Fruit fly (Drosophila melanogaster) whole organism, embryonic: ENCODE data around the gene Hecw.

Experiments
- Atf-2 ChIP-seq: fragments of 200-800 bp; sonication (Bioruptor generic); optimal IDR thresholded peaks from 2 replicates; lab custom pipeline; 2016; ENCODE audit warnings: missing biosample characterization, missing genetic modification characterization
- B-H1 ChIP-seq: fragments of 200-800 bp; sonication (Bioruptor generic); IDR thresholded peaks from 3 replicates; pipeline ENCODE4 v1.3.6; 2022; ENCODE audit warnings: missing biosample characterization, missing genetic modification characterization
- B-H2 ChIP-seq: fragments of 200-800 bp; sonication (Bioruptor generic); optimal IDR thresholded peaks from 2 replicates; lab custom pipeline; 2018; ENCODE audit warnings: missing biosample characterization, mild to moderate bottlenecking, missing genetic modification characterization
- CG12391 ChIP-seq: fragments of 200-800 bp; sonication (Bioruptor generic); optimal IDR thresholded peaks from 3 replicates; lab custom pipeline; 2018; ENCODE audit warnings: missing biosample characterization, mild to moderate bottlenecking, missing genetic modification characterization, moderate library complexity
- CG13624 ChIP-seq: fragments of 200-800 bp; sonication (Bioruptor generic); optimal IDR thresholded peaks from 2 replicates; lab custom pipeline; 2016; ENCODE audit warnings: missing biosample characterization, missing genetic modification characterization
- CG14014 ChIP-seq: fragments of 200-800 bp; sonication (Bioruptor generic); IDR thresholded peaks from 2 replicates; pipeline ENCODE4 v1.3.6; 2022; ENCODE audit warnings: missing biosample characterization, missing genetic modification characterization
- CG15269 ChIP-seq: fragments of 200-800 bp; sonication (Bioruptor generic); optimal IDR thresholded peaks from 2 replicates; lab custom pipeline; 2018; ENCODE audit warnings: missing biosample characterization, mild to moderate bottlenecking, missing genetic modification characterization, moderate library complexity
- CG1647 ChIP-seq: fragments of 200-800 bp; sonication (Bioruptor generic); optimal IDR thresholded peaks from 3 replicates; lab custom pipeline; 2016; ENCODE audit warnings: missing biosample characterization, missing genetic modification characterization
- CG17912 ChIP-seq: fragments of 200-800 bp; sonication (Bioruptor generic); optimal IDR thresholded peaks from 2 replicates; lab custom pipeline; 2018; ENCODE audit warnings: missing biosample characterization, mild to moderate bottlenecking, missing genetic modification characterization
- CG18476 ChIP-seq: fragments of 200-800 bp; sonication (Bioruptor generic); optimal IDR thresholded peaks from 2 replicates; lab custom pipeline; 2016; ENCODE audit warnings: missing biosample characterization, mild to moderate bottlenecking, missing genetic modification characterization
- CG2712 ChIP-seq: fragments of 200-800 bp; optimal IDR thresholded peaks from 3 replicates; lab custom pipeline; 2019; ENCODE audit warnings: missing biosample characterization, mild to moderate bottlenecking, missing genetic modification characterization, moderate library complexity
- CG8765 ChIP-seq: fragments of 200-800 bp; sonication (Bioruptor generic); IDR thresholded peaks from 2 replicates; pipeline ENCODE4 v1.3.6; 2022; ENCODE audit warnings: missing biosample characterization, missing genetic modification characterization
- CG9437 ChIP-seq: fragments of 200-800 bp; sonication (Bioruptor generic); optimal IDR thresholded peaks from 2 replicates; lab custom pipeline; 2018; ENCODE audit warnings: missing biosample characterization, mild to moderate bottlenecking, missing genetic modification characterization
- CG9932 ChIP-seq: fragments of 200-800 bp; sonication (Bioruptor generic); IDR thresholded peaks from 2 replicates; pipeline ENCODE4 v1.3.6; 2022; ENCODE audit warnings: missing biosample characterization, missing genetic modification characterization
- CTCF ChIP-seq: fragments of 200-800 bp; sonication (Bioruptor generic); optimal IDR thresholded peaks from 2 replicates; lab custom pipeline; 2017; ENCODE audit warnings: missing biosample characterization, mild to moderate bottlenecking, missing genetic modification characterization, moderate library complexity
- Dip3 ChIP-seq: fragments of 200-800 bp; sonication (Bioruptor generic); optimal IDR thresholded peaks from 3 replicates; lab custom pipeline; 2016; ENCODE audit warnings: missing biosample characterization, missing genetic modification characterization
- Dll ChIP-seq: fragments of 200-800 bp; sonication (Bioruptor generic); IDR thresholded peaks from 4 replicates; pipeline ENCODE4 v1.3.6; 2022; ENCODE audit warnings: missing biosample characterization, missing genetic modification characterization; ENCODE audit not compliant: partially characterized antibody
- Ets97D ChIP-seq: fragments of 200-800 bp; sonication (Bioruptor generic); optimal IDR thresholded peaks from 3 replicates; lab custom pipeline; 2016; ENCODE audit warnings: missing biosample characterization, missing genetic modification characterization
- GATAe ChIP-seq: fragments of 200-800 bp; sonication (Bioruptor generic); conservative IDR thresholded peaks from 2 replicates; pipeline ENCODE4 v1.3.6; 2022; ENCODE audit warnings: missing biosample characterization, missing genetic modification characterization
- Gug ChIP-seq: fragments of 200-800 bp; sonication (Bioruptor generic); IDR thresholded peaks from 4 replicates; pipeline ENCODE4 v1.3.6; 2022; ENCODE audit warnings: missing biosample characterization, missing genetic modification characterization
- HHEX ChIP-seq: fragments of 200-800 bp; sonication (Bioruptor generic); optimal IDR thresholded peaks from 3 replicates; lab custom pipeline; 2017; ENCODE audit warnings: missing biosample characterization, mild to moderate bottlenecking, missing genetic modification characterization, missing genetic modification reagents
- Meics ChIP-seq: fragments of 200-800 bp; sonication (Bioruptor generic); optimal IDR thresholded peaks from 2 replicates; lab custom pipeline; 2017; ENCODE audit warnings: missing biosample characterization, mild to moderate bottlenecking, missing genetic modification characterization
- Mrtf ChIP-seq: fragments of 200-800 bp; sonication (Bioruptor generic); IDR thresholded peaks from 3 replicates; pipeline ENCODE4 v1.3.6; 2022; ENCODE audit warnings: missing biosample characterization, missing genetic modification characterization
- NfI ChIP-seq: fragments of 200-800 bp; sonication (Bioruptor generic); optimal IDR thresholded peaks from 3 replicates; lab custom pipeline; 2018; ENCODE audit warnings: missing biosample characterization, mild to moderate bottlenecking, missing genetic modification characterization, moderate library complexity
- PHDP ChIP-seq: fragments of 200-800 bp; sonication (Bioruptor generic); optimal IDR thresholded peaks from 3 replicates; lab custom pipeline; 2018; ENCODE audit warnings: missing biosample characterization, mild to moderate bottlenecking, missing genetic modification characterization, moderate library complexity
- Pdp1 ChIP-seq, 2 experiments: fragments of 200-800 bp; sonication (Bioruptor generic); optimal IDR thresholded peaks; 3 replicates each; lab custom pipeline; 2016; ENCODE audit warnings: missing biosample characterization in 2 of 2, missing genetic modification characterization in 2 of 2, mild to moderate bottlenecking in 1 of 2, moderate library complexity in 1 of 2
- Rfx ChIP-seq: fragments of 200-800 bp; sonication (Bioruptor generic); IDR thresholded peaks from 2 replicates; pipeline ENCODE4 v1.3.6; 2022; ENCODE audit warnings: missing biosample characterization, missing genetic modification characterization
- Sin3A ChIP-seq: fragments of >200 bp; optimal IDR thresholded peaks from 2 replicates; lab custom pipeline; 2018
- amos ChIP-seq: fragments of 200-800 bp; sonication (Bioruptor generic); IDR thresholded peaks from 2 replicates; pipeline ENCODE4 v1.3.6; 2022; ENCODE audit warnings: missing biosample characterization, missing genetic modification characterization; ENCODE audit not compliant: partially characterized antibody
- bigmax ChIP-seq: fragments of 200-800 bp; sonication (Bioruptor generic); optimal IDR thresholded peaks from 2 replicates; lab custom pipeline; 2018; ENCODE audit warnings: missing biosample characterization, mild to moderate bottlenecking, missing genetic modification characterization
- br ChIP-seq: fragments of >200 bp; optimal IDR thresholded peaks from 2 replicates; lab custom pipeline; 2017
- corto ChIP-seq: fragments of 200-800 bp; sonication (Bioruptor generic); optimal IDR thresholded peaks from 2 replicates; lab custom pipeline; 2016; ENCODE audit warnings: missing biosample characterization, mild to moderate bottlenecking, missing genetic modification characterization, moderate library complexity
- fd102C ChIP-seq: fragments of 200-800 bp; sonication (Bioruptor generic); optimal IDR thresholded peaks from 2 replicates; lab custom pipeline; 2018; ENCODE audit warnings: missing biosample characterization, mild to moderate bottlenecking, missing genetic modification characterization, moderate library complexity
- gfzf ChIP-seq: fragments of 200-800 bp; sonication (Bioruptor generic); optimal IDR thresholded peaks from 2 replicates; lab custom pipeline; 2016; ENCODE audit warnings: missing biosample characterization, mild to moderate bottlenecking, missing genetic modification characterization, moderate library complexity
- gsb-n ChIP-seq: fragments of 200-800 bp; sonication (Bioruptor generic); optimal IDR thresholded peaks from 3 replicates; lab custom pipeline; 2018; ENCODE audit warnings: missing biosample characterization, mild to moderate bottlenecking, missing genetic modification characterization
- hb ChIP-seq: fragments of 200-800 bp; sonication (Bioruptor generic); IDR thresholded peaks from 3 replicates; pipeline ENCODE4 v1.3.6; 2022; ENCODE audit warnings: missing biosample characterization, missing genetic modification characterization; ENCODE audit not compliant: partially characterized antibody
- inv ChIP-seq: fragments of 200-800 bp; sonication (Bioruptor generic); IDR thresholded peaks from 2 replicates; pipeline ENCODE4 v1.3.6; 2022; ENCODE audit warnings: missing biosample characterization, missing genetic modification characterization; ENCODE audit not compliant: partially characterized antibody
- kay ChIP-seq: fragments of 200-800 bp; sonication (Bioruptor generic); optimal IDR thresholded peaks from 2 replicates; lab custom pipeline; 2016; ENCODE audit warnings: missing biosample characterization, missing genetic modification characterization
- klu ChIP-seq: fragments of 200-800 bp; sonication (Bioruptor generic); IDR thresholded peaks from 2 replicates; pipeline ENCODE4 v1.3.6; 2022; ENCODE audit warnings: missing biosample characterization, missing genetic modification characterization
- lmd ChIP-seq: fragments of 200-800 bp; sonication (Bioruptor generic); IDR thresholded peaks from 2 replicates; pipeline ENCODE4 v1.3.6; 2022; ENCODE audit warnings: missing biosample characterization, missing genetic modification characterization
- lov ChIP-seq, 2 experiments: fragments of 200-800 bp in 1 of 2; fragments of >200 bp in 1 of 2; sonication (Bioruptor generic) in 1 of 2; IDR thresholded peaks in 1 of 2; optimal IDR thresholded peaks in 1 of 2; 2 replicates in 1 of 2; 3 replicates in 1 of 2; pipeline versions ENCODE4 v1.3.6 to Lab custom; 2017 to 2022; ENCODE audit warnings: missing biosample characterization in 1 of 2, missing genetic modification characterization in 1 of 2
- nerfin-2 ChIP-seq: fragments of 200-800 bp; sonication (Bioruptor generic); IDR thresholded peaks from 2 replicates; pipeline ENCODE4 v1.3.6; 2022; ENCODE audit warnings: missing biosample characterization, missing genetic modification characterization; ENCODE audit not compliant: partially characterized antibody
- odd ChIP-seq: fragments of 200-800 bp; sonication (Bioruptor generic); optimal IDR thresholded peaks from 2 replicates; lab custom pipeline; 2017; ENCODE audit warnings: missing biosample characterization, mild to moderate bottlenecking, missing genetic modification characterization
- phol ChIP-seq: fragments of 200-800 bp; sonication (Bioruptor generic); optimal IDR thresholded peaks from 3 replicates; lab custom pipeline; 2018; ENCODE audit warnings: missing biosample characterization, mild to moderate bottlenecking, missing genetic modification characterization, moderate library complexity
- sens-2 ChIP-seq: fragments of 200-800 bp; sonication (Bioruptor generic); IDR thresholded peaks from 2 replicates; pipeline ENCODE4 v1.3.6; 2022; ENCODE audit warnings: missing biosample characterization, missing genetic modification characterization
- sisA ChIP-seq: fragments of 200-800 bp; sonication (Bioruptor generic); IDR thresholded peaks from 2 replicates; pipeline ENCODE4 v1.3.6; 2022; ENCODE audit warnings: missing biosample characterization, missing genetic modification characterization
- slbo ChIP-seq: fragments of 200-800 bp; sonication (Bioruptor generic); IDR thresholded peaks from 2 replicates; pipeline ENCODE4 v1.3.6; 2022; ENCODE audit warnings: missing biosample characterization, missing genetic modification characterization
- slou ChIP-seq: fragments of 200-800 bp; sonication (Bioruptor generic); optimal IDR thresholded peaks from 3 replicates; lab custom pipeline; 2016; ENCODE audit warnings: missing biosample characterization, missing genetic modification characterization
- ssp ChIP-seq: fragments of 200-800 bp; sonication (Bioruptor generic); IDR thresholded peaks from 2 replicates; pipeline ENCODE4 v1.3.6; 2022; ENCODE audit warnings: missing biosample characterization, missing genetic modification characterization
- yki ChIP-seq: fragments of >200 bp; optimal IDR thresholded peaks from 3 replicates; lab custom pipeline; 2018

Gene Hecw

dm6 chrX:9600083-9600817 lies 8.5 kb upstream of the Hecw start (continued):
- TF ChIP-seq Rfx (GFP tag; lab: Robert Waterston, UW) (peak; percentile 53), CTCF (peak; percentile 6), CG18476 (GFP tag; lab: Kevin White, UChicago) (peak; percentile 66), Gug (GFP tag; lab: Robert Waterston, UW) (peak; percentile 61; the same call in 2 of the 4 replicates), gfzf (no peak), hb (no peak), Meics (GFP tag; lab: Kevin White, UChicago) (peak; percentile 84), slou (GFP tag; lab: Kevin White, UChicago) (peak; percentile 72), kay (peak; percentile 75), slbo (peak; percentile 76), lov (optimal IDR thresholded peaks at IDR 0.05; lab: Kevin White, UChicago) (no peak), lov (GFP tag; IDR thresholded peaks at IDR 0.05; lab: Robert Waterston, UW) (no peak), phol (tag; lab: Kevin White, UChicago) (peak; percentile 77), Dip3 (peak; percentile 70), odd (GFP tag; lab: Kevin White, UChicago) (peak; percentile 74), NfI (peak; percentile 75), sens-2 (no peak), CG1647 (GFP tag; lab: Kevin White, UChicago) (peak; percentile 57), CG8765 (peak; percentile 20; the same call in 1 of the 2 replicates), CG13624 (GFP tag; lab: Kevin White, UChicago) (peak; percentile 93), Ets97D (GFP tag; lab: Kevin White, UChicago) (peak; percentile 54), HHEX (GFP tag; lab: Kevin White, UChicago) (peak; percentile 74), sisA (GFP tag; lab: Robert Waterston, UW) (peak; percentile 73), B-H2 (GFP tag; lab: Kevin White, UChicago) (no peak), br (lab: Kevin White, UChicago) (no peak), Pdp1 (GFP tag; optimal IDR thresholded peaks at IDR 0.05; lab: Kevin White, UChicago) (peak; percentile 80 to 90), CG15269 (tag; lab: Kevin White, UChicago) (peak; percentile 79), CG2712 (peak; percentile 77), inv (no peak), CG12391 (tag; lab: Kevin White, UChicago) (peak; percentile 76), B-H1 (GFP tag; lab: Robert Waterston, UW) (peak; percentile 45; the same call in 2 of the 3 replicates), GATAe (no peak), ssp (peak; percentile 58), CG14014 (GFP tag; lab: Robert Waterston, UW) (peak; percentile 64), corto (no peak), klu (GFP tag; lab: Robert Waterston, UW) (peak; percentile 60; the same call in 1 of the 2 replicates), CG9932 (GFP tag; lab: Robert Waterston, UW) (peak; percentile 67), Atf-2 (GFP tag; lab: Kevin White, UChicago) (peak; percentile 62), CG9437 (GFP tag; lab: Kevin White, UChicago) (peak; percentile 62), Mrtf (GFP tag; lab: Robert Waterston, UW) (0 out of 3 replicates have a peak, but pooled peaks have one; percentile 51), Dll (GFP tag; lab: Robert Waterston, UW) (no peak), bigmax (no peak), lmd (GFP tag; lab: Robert Waterston, UW) (peak; percentile 77), CG17912 (GFP tag; lab: Kevin White, UChicago) (no peak), nerfin-2 (no peak), yki (lab: Kevin White, UChicago) (no peak), PHDP (tag; lab: Kevin White, UChicago) (peak; percentile 75), fd102C (GFP tag; lab: Kevin White, UChicago) (no peak), amos (GFP tag; lab: Robert Waterston, UW) (peak; percentile 9; the same call in 1 of the 2 replicates), gsb-n (tag; lab: Kevin White, UChicago) (peak; percentile 30), Sin3A (lab: Kevin White, UChicago) (no peak)
